Worm (Caenorhabditis elegans) whole organism, early embryonic: ENCODE measurements around the gene B0228.9.

ENCODE experiments used
- B0310.2 ChIP-seq: sonication (generic microtip); optimal IDR thresholded peaks from 2 replicates; lab custom pipeline; 2016; ENCODE audit warnings: mild to moderate bottlenecking, missing genetic modification characterization, missing compliant biosample characterization
- F13C5.2 ChIP-seq: sonication (generic microtip); optimal IDR thresholded peaks from 2 replicates; lab custom pipeline; 2017; ENCODE audit warnings: mild to moderate bottlenecking, missing genetic modification characterization, inconsistent platforms, missing compliant biosample characterization
- aly-1 ChIP-seq: sonication (generic microtip); optimal IDR thresholded peaks from 2 replicates; lab custom pipeline; 2016; ENCODE audit warnings: missing genetic modification characterization, missing compliant biosample characterization
- ama-1 ChIP-seq: fragments of 150-350 bp; optimal IDR thresholded peaks from 2 replicates; lab custom pipeline; 2014
- ceh-13 ChIP-seq: fragments of 200-800 bp; sonication (Bioruptor generic); optimal IDR thresholded peaks from 2 replicates; lab custom pipeline; 2018; ENCODE audit warnings: mild to moderate bottlenecking, missing genetic modification characterization, missing compliant biosample characterization
- ceh-36 ChIP-seq: sonication (generic microtip); optimal IDR thresholded peaks from 2 replicates; lab custom pipeline; 2016; ENCODE audit warnings: missing genetic modification characterization, inconsistent platforms, missing compliant biosample characterization
- ets-7 ChIP-seq: sonication (generic microtip); optimal IDR thresholded peaks from 2 replicates; lab custom pipeline; 2016; ENCODE audit warnings: missing genotype, missing genetic modification characterization, missing compliant biosample characterization
- flt-1 ChIP-seq: fragments of 200-800 bp; sonication (Bioruptor generic); IDR thresholded peaks from 2 replicates; pipeline ENCODE4 v1.3.6; 2022; ENCODE audit warnings: missing genetic modification characterization, missing compliant biosample characterization
- hmbx-1 ChIP-seq: sonication (generic microtip); optimal IDR thresholded peaks from 2 replicates; lab custom pipeline; 2016; ENCODE audit warnings: mild to moderate bottlenecking, missing genetic modification characterization, missing compliant biosample characterization
- hmg-4 ChIP-seq: fragments of 200-800 bp; sonication (Bioruptor generic); optimal IDR thresholded peaks from 2 replicates; lab custom pipeline; 2018; ENCODE audit warnings: mild to moderate bottlenecking, missing genetic modification characterization, missing compliant biosample characterization
- hnd-1 ChIP-seq: sonication (generic microtip); optimal IDR thresholded peaks from 2 replicates; lab custom pipeline; 2016; ENCODE audit warnings: missing genetic modification characterization, missing compliant biosample characterization
- pes-1 ChIP-seq: fragments of 200-800 bp; sonication (Bioruptor generic); IDR thresholded peaks from 2 replicates; pipeline ENCODE4 v1.3.6; 2022; ENCODE audit warnings: missing genetic modification reagents, missing genetic modification characterization, missing compliant biosample characterization
- scrt-1 ChIP-seq: fragments of 200-800 bp; sonication (Bioruptor generic); IDR thresholded peaks from 2 replicates; pipeline ENCODE4 v1.3.6; 2022; ENCODE audit warnings: missing genetic modification characterization, missing compliant biosample characterization
- sea-1 ChIP-seq: fragments of 200-800 bp; sonication (Bioruptor generic); conservative IDR thresholded peaks from 2 replicates; pipeline ENCODE4 v1.3.6; 2022; ENCODE audit warnings: missing genetic modification characterization, missing compliant biosample characterization
- tbx-11 ChIP-seq: fragments of 200-800 bp; sonication (Bioruptor generic); IDR thresholded peaks from 2 replicates; pipeline ENCODE4 v1.3.6; 2022; ENCODE audit warnings: missing genetic modification characterization, missing compliant biosample characterization
- tbx-37 ChIP-seq: fragments of 200-800 bp; sonication (Bioruptor generic); conservative IDR thresholded peaks from 2 replicates; pipeline ENCODE4 v1.3.6; 2022; ENCODE audit warnings: missing genetic modification reagents, missing genetic modification characterization, missing compliant biosample characterization
- tra-4 ChIP-seq: sonication (generic microtip); optimal IDR thresholded peaks from 2 replicates; lab custom pipeline; 2017; ENCODE audit warnings: missing genetic modification characterization, missing compliant biosample characterization

Gene B0228.9

DNA sequence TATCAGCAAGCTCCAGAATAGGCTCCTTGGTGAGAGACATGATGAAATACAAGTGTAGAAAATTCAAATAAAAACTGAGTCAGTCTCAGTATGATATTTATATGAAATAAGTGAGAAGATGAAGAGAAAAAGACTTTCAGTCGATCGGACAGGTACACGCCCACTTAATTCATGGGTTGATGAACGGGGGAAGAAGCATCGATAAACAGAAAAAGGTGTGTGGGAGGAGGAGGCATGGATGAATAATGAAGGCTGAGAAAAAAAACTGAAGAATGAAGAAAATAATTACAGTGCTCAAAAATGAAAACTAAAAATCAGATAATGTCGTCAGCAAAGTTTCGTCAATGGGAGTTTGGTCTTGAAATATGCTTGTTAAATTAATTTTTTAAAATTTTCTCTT, 10.0 kb downstream of the B0228.9 start, which contains the start of gene trx-1:
TSS of gene trx-1 (minus strand) at position 101 of the 400 bp plus-strand sequence.
- no peak for TF ChIP-seq sea-1 (GFP tag; lab: Robert Waterston, UW)
- TF ChIP-seq hmbx-1 = no peak
- no peak for TF ChIP-seq tbx-11 (GFP tag; lab: Robert Waterston, UW)
- TF ChIP-seq aly-1 (tag; lab: Kevin White, UChicago) = no peak
- no peak for TF ChIP-seq ets-7
- TF ChIP-seq F13C5.2 (tag; lab: Kevin White, UChicago) = no peak
- no peak for TF ChIP-seq pes-1 (GFP tag; lab: Robert Waterston, UW)
- TF ChIP-seq hmg-4 (GFP tag; lab: Kevin White, UChicago) = no peak
- TF ChIP-seq B0310.2 (tag; lab: Kevin White, UChicago) = no peak
- TF ChIP-seq ceh-13 (GFP tag; lab: Kevin White, UChicago) = no peak

DNA sequence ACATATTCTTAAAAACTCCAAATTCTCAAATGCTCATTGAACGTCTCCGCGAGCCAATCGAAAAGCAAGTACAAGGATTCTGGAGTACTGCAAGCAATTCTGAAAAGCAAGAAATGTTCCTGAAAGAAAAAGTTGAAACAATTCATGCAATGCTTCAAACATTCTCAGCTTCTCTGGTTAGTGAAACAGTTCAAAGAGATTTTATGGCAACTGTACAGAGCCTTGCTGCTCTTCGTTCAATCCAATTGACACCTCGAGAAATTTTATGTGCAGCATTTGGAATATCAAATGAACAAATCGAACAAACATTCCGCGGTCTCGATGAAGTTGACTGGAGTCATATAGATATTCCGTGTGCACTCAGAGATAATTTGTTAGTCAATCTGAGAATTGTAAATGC, 26.7 kb downstream of the B0228.9 start:
- TF ChIP-seq ets-7 = no peak
- TF ChIP-seq hmbx-1 = no peak
- TF ChIP-seq hnd-1 = no peak
- no peak for TF ChIP-seq tra-4 (tag; lab: Kevin White, UChicago)
- no peak for TF ChIP-seq flt-1 (GFP tag; lab: Robert Waterston, UW)
- no peak for TF ChIP-seq tbx-11 (GFP tag; lab: Robert Waterston, UW)
- TF ChIP-seq scrt-1 (GFP tag; lab: Robert Waterston, UW) = no peak

DNA sequence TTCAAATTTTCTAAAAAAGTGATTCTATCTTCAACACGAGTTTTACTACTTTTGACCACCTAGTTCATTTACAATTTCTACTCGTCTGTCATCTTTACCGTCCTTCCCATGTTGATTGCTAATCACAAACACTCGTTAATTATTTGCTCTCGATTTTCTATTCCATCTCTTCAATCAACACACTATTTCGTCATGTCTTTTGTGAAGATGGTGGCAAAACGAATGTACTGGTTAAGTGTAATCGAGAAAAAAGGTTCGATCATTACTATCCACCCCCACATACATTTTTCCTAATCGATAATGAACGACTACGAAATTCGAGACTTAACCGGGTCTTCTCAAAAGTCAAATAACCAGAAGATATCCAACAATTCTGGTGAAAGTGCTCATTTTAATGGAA, 38.9 kb downstream of the B0228.9 start, which contains the start of gene cpna-2:
TSS of gene cpna-2 (plus strand) at position 301 of the 400 bp plus-strand sequence.
- TF ChIP-seq ama-1 (lab: Kevin White, UChicago) = no peak
- no peak for TF ChIP-seq tbx-37 (GFP tag; lab: Robert Waterston, UW)
- TF ChIP-seq ceh-13 (GFP tag; lab: Kevin White, UChicago) = no peak
- TF ChIP-seq B0310.2 (tag; lab: Kevin White, UChicago) = no peak
- no peak for TF ChIP-seq tbx-11 (GFP tag; lab: Robert Waterston, UW)
- no peak for TF ChIP-seq pes-1 (GFP tag; lab: Robert Waterston, UW)
- TF ChIP-seq tra-4 (tag; lab: Kevin White, UChicago) = no peak
- no peak for TF ChIP-seq ets-7
- TF ChIP-seq F13C5.2 (tag; lab: Kevin White, UChicago) = no peak
- TF ChIP-seq hmbx-1 = no peak
- TF ChIP-seq sea-1 (GFP tag; lab: Robert Waterston, UW) = no peak
- TF ChIP-seq aly-1 (tag; lab: Kevin White, UChicago) = no peak
- TF ChIP-seq hmg-4 (GFP tag; lab: Kevin White, UChicago) = no peak
- TF ChIP-seq hnd-1 = no peak
- no peak for TF ChIP-seq scrt-1 (GFP tag; lab: Robert Waterston, UW)
- TF ChIP-seq ceh-36 (tag; lab: Kevin White, UChicago) = no peak

DNA sequence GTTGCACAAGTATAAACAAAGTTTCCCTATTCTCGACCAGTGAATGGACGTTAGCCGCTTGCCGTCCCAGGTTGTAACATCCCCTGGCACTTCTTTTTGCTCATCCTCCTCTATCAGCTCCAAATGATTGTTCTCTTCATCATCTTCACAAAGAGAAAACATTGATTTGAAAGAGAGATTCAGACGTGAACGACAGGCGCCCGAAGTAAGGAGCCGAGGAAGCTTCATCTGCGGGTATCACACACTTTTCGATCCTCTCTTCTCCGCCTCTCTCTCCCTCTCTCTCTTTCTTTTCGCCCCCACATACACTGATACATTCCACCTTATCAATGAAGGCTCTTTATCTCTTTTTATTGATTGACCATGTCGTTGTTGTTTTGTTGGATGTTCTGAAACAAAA, 40.7 kb downstream of the B0228.9 start:
- TF ChIP-seq F13C5.2 (tag; lab: Kevin White, UChicago) = no peak
- no peak for TF ChIP-seq ets-7
- no peak for TF ChIP-seq hnd-1

DNA sequence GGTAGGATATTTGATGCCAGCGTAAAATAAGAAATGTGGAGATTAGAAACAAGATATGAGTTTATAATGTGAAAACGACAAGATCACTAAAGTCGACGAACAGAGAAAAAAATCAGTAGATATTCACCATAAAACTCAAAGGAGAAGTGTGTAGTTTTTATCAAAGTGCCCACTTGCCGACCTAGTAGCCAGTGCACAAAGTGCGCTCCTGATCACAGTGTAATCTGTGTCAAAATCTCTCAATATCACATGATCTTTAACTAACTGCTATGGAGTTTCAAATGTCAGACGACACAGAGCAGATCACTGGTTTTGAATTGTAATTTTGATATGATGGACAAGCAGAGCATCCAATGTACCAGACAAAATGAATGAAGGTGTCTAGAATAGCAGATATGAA, 43.0 kb downstream of the B0228.9 start:
- TF ChIP-seq sea-1 (GFP tag; lab: Robert Waterston, UW) (no peak), ets-7 (no peak), F13C5.2 (tag; lab: Kevin White, UChicago) (no peak), B0310.2 (tag; lab: Kevin White, UChicago) (no peak), tra-4 (tag; lab: Kevin White, UChicago) (no peak), hmg-4 (GFP tag; lab: Kevin White, UChicago) (no peak), pes-1 (GFP tag; lab: Robert Waterston, UW) (no peak)

DNA sequence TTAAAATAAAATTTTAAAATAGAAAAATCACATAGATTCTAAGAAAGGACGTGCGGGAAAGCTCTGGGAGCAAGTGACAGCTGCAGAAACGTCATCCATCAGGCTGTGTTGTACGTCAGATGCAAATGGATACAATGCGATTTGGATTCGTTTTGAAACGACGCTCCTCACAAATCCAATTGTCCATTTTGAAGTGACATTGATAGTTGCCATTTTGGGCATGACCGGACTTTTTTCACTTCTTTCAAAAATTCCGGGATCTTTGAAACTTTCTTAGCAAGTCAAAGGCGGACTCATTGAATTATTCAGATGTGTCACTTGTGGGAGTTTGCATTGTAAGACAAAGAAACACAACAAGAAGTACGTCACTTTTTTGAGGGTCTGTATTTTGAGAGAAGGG, 44.4 kb downstream of the B0228.9 start:
- TF ChIP-seq tbx-37 (GFP tag; lab: Robert Waterston, UW) = no peak
- no peak for TF ChIP-seq hnd-1
- TF ChIP-seq tra-4 (tag; lab: Kevin White, UChicago) = no peak
- no peak for TF ChIP-seq ceh-13 (GFP tag; lab: Kevin White, UChicago)
- TF ChIP-seq sea-1 (GFP tag; lab: Robert Waterston, UW) = no peak
- no peak for TF ChIP-seq hmg-4 (GFP tag; lab: Kevin White, UChicago)
- no peak for TF ChIP-seq B0310.2 (tag; lab: Kevin White, UChicago)
- no peak for TF ChIP-seq ceh-36 (tag; lab: Kevin White, UChicago)
- TF ChIP-seq flt-1 (GFP tag; lab: Robert Waterston, UW) = no peak
- no peak for TF ChIP-seq ets-7
- TF ChIP-seq tbx-11 (GFP tag; lab: Robert Waterston, UW) = no peak
- TF ChIP-seq hmbx-1 = no peak
- no peak for TF ChIP-seq F13C5.2 (tag; lab: Kevin White, UChicago)
- TF ChIP-seq aly-1 (tag; lab: Kevin White, UChicago) = no peak
- no peak for TF ChIP-seq scrt-1 (GFP tag; lab: Robert Waterston, UW)
- TF ChIP-seq ama-1 (lab: Kevin White, UChicago) = no peak
- no peak for TF ChIP-seq pes-1 (GFP tag; lab: Robert Waterston, UW)

DNA sequence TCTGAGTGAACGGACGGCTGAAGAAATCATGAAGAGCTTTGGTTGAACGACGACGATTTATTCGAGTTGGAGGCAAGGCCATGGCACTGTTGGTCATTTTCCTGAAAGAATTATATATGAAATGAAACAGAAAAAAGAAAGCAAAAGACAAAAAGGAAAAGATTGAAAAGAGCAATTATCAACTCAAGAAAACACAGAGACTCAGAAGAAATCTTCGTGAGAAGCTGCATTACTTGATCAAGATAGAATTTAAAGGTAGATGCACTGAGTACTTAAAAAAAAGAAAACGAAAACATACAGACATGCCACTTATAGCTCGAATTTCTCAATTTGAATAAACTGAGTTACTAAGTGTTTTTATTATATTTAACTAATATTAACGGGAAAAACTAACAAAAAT, 45.0 kb downstream of the B0228.9 start, which contains the start of gene cpna-5:
TSS of gene cpna-5 (minus strand) at position 101 of the 400 bp plus-strand sequence.
- TF ChIP-seq aly-1 (tag; lab: Kevin White, UChicago) = no peak
- no peak for TF ChIP-seq F13C5.2 (tag; lab: Kevin White, UChicago)
- TF ChIP-seq ets-7 = no peak
- TF ChIP-seq hnd-1 = no peak
- TF ChIP-seq sea-1 (GFP tag; lab: Robert Waterston, UW) = no peak
- TF ChIP-seq hmbx-1 = no peak
- no peak for TF ChIP-seq tbx-11 (GFP tag; lab: Robert Waterston, UW)
- no peak for TF ChIP-seq scrt-1 (GFP tag; lab: Robert Waterston, UW)
- no peak for TF ChIP-seq B0310.2 (tag; lab: Kevin White, UChicago)
- TF ChIP-seq flt-1 (GFP tag; lab: Robert Waterston, UW) = no peak
- no peak for TF ChIP-seq tbx-37 (GFP tag; lab: Robert Waterston, UW)
- TF ChIP-seq ceh-13 (GFP tag; lab: Kevin White, UChicago) = no peak
- no peak for TF ChIP-seq ama-1 (lab: Kevin White, UChicago)
- no peak for TF ChIP-seq hmg-4 (GFP tag; lab: Kevin White, UChicago)
- TF ChIP-seq tra-4 (tag; lab: Kevin White, UChicago) = no peak
- TF ChIP-seq pes-1 (GFP tag; lab: Robert Waterston, UW) = no peak
- no peak for TF ChIP-seq ceh-36 (tag; lab: Kevin White, UChicago)
